Fruit fly (Drosophila melanogaster) whole organism, embryonic: ENCODE data around the gene CG2021.
A peak's percentile ranks its signal among the peaks of the same experiment; 100 is the strongest.

Experiments used
- ATbp ChIP-seq: fragments of 200-800 bp; sonication (Bioruptor generic); optimal IDR thresholded peaks from 2 replicates; lab custom pipeline; 2017; ENCODE audit warnings: missing biosample characterization, mild to moderate bottlenecking, missing genetic modification characterization, missing genetic modification reagents
- Adf1 ChIP-seq: fragments of 200-800 bp; sonication (Bioruptor generic); IDR thresholded peaks from 2 replicates; pipeline ENCODE4 v1.3.6; 2022; ENCODE audit warnings: missing biosample characterization, missing genetic modification characterization
- BtbVII ChIP-seq: fragments of 200-800 bp; sonication (Bioruptor generic); optimal IDR thresholded peaks from 3 replicates; lab custom pipeline; 2017; ENCODE audit warnings: missing biosample characterization, mild to moderate bottlenecking, missing genetic modification characterization
- CG12104 ChIP-seq: fragments of 200-800 bp; sonication (Bioruptor generic); optimal IDR thresholded peaks from 3 replicates; lab custom pipeline; 2016; ENCODE audit warnings: missing biosample characterization, missing genetic modification characterization
- CG12942 ChIP-seq: fragments of 200-800 bp; sonication (Bioruptor generic); optimal IDR thresholded peaks from 3 replicates; lab custom pipeline; 2016; ENCODE audit warnings: missing biosample characterization, missing genetic modification characterization
- CG14860 ChIP-seq: fragments of 200-800 bp; sonication (Bioruptor generic); IDR thresholded peaks from 3 replicates; pipeline ENCODE4 v1.3.6; 2022; ENCODE audit warnings: missing biosample characterization, missing genetic modification characterization; ENCODE audit not compliant: partially characterized antibody
- CG15479 ChIP-seq: fragments of 200-800 bp; sonication (Bioruptor generic); optimal IDR thresholded peaks from 3 replicates; lab custom pipeline; 2019; ENCODE audit warnings: missing biosample characterization, mild to moderate bottlenecking, missing genetic modification characterization, moderate library complexity
- CG16779 ChIP-seq: fragments of 200-800 bp; sonication (Bioruptor generic); IDR thresholded peaks from 2 replicates; pipeline ENCODE4 v1.3.6; 2022; ENCODE audit warnings: missing biosample characterization, missing genetic modification characterization
- CG18262 ChIP-seq: fragments of 200-800 bp; optimal IDR thresholded peaks from 3 replicates; lab custom pipeline; 2019; ENCODE audit warnings: missing biosample characterization, mild to moderate bottlenecking, missing genetic modification characterization, moderate library complexity
- CG2202 ChIP-seq: fragments of 200-800 bp; sonication (Bioruptor generic); optimal IDR thresholded peaks from 2 replicates; lab custom pipeline; 2018; ENCODE audit warnings: missing biosample characterization, mild to moderate bottlenecking, missing genetic modification characterization
- CG4617 ChIP-seq: fragments of 200-800 bp; sonication (Bioruptor generic); optimal IDR thresholded peaks from 3 replicates; lab custom pipeline; 2016; ENCODE audit warnings: missing biosample characterization, missing genetic modification characterization, borderline replicate concordance
- CG4730 ChIP-seq: fragments of 200-800 bp; sonication (Bioruptor generic); IDR thresholded peaks from 2 replicates; pipeline ENCODE4 v1.3.6; 2022; ENCODE audit warnings: missing biosample characterization, missing genetic modification characterization
- CG6254 ChIP-seq: fragments of 200-800 bp; sonication (Bioruptor generic); optimal IDR thresholded peaks from 3 replicates; lab custom pipeline; 2017; ENCODE audit warnings: mild to moderate bottlenecking, missing biosample characterization, missing genetic modification reagents, missing genetic modification characterization
- CG6683 ChIP-seq: fragments of 200-800 bp; sonication (Bioruptor generic); optimal IDR thresholded peaks from 2 replicates; lab custom pipeline; 2017; ENCODE audit warnings: missing biosample characterization, mild to moderate bottlenecking, missing genetic modification characterization, missing genetic modification reagents
- CG6854 ChIP-seq: fragments of 200-800 bp; sonication (Bioruptor generic); optimal IDR thresholded peaks from 3 replicates; lab custom pipeline; 2017; ENCODE audit warnings: missing biosample characterization, mild to moderate bottlenecking, missing genetic modification characterization
- CG8290 ChIP-seq, 3 experiments: fragments of 200-800 bp; sonication (Bioruptor generic); optimal IDR thresholded peaks; 2 replicates each; lab custom pipeline; 2016 to 2019; ENCODE audit warnings: missing biosample characterization in 3 of 3, missing genetic modification characterization in 3 of 3, mild to moderate bottlenecking in 2 of 3, moderate library complexity in 1 of 3
- HmgD ChIP-seq: fragments of 200-800 bp; sonication (Bioruptor generic); optimal IDR thresholded peaks from 3 replicates; lab custom pipeline; 2016; ENCODE audit warnings: missing biosample characterization, missing genetic modification characterization
- Hr51 ChIP-seq, 2 experiments: fragments of 200-800 bp; sonication (Bioruptor generic); optimal IDR thresholded peaks; 2 replicates in 1 of 2; 3 replicates in 1 of 2; lab custom pipeline; 2016 to 2018; ENCODE audit warnings: missing biosample characterization in 2 of 2, missing genetic modification characterization in 2 of 2, mild to moderate bottlenecking in 1 of 2, moderate library complexity in 1 of 2
- Jarid2 ChIP-seq: fragments of 200-800 bp; sonication (Bioruptor generic); optimal IDR thresholded peaks from 3 replicates; lab custom pipeline; 2017; ENCODE audit warnings: mild to moderate bottlenecking, missing biosample characterization, missing genetic modification reagents, missing genetic modification characterization
- NFAT ChIP-seq: fragments of 200-800 bp; sonication (Bioruptor generic); IDR thresholded peaks from 2 replicates; pipeline ENCODE4 v1.3.6; 2022; ENCODE audit warnings: missing biosample characterization, missing genetic modification characterization
- Nf-YC ChIP-seq: fragments of 200-800 bp; optimal IDR thresholded peaks from 3 replicates; lab custom pipeline; 2019; ENCODE audit warnings: missing biosample characterization, mild to moderate bottlenecking, missing genetic modification characterization, moderate library complexity
- Six4 ChIP-seq: fragments of 200-800 bp; sonication (Bioruptor generic); optimal IDR thresholded peaks from 2 replicates; lab custom pipeline; 2016; ENCODE audit warnings: missing biosample characterization, missing genetic modification characterization
- Xrp1 ChIP-seq: fragments of 200-800 bp; sonication (Bioruptor generic); IDR thresholded peaks from 2 replicates; pipeline ENCODE4 v1.3.6; 2022; ENCODE audit warnings: missing biosample characterization, missing genetic modification characterization
- amos ChIP-seq: fragments of 200-800 bp; sonication (Bioruptor generic); IDR thresholded peaks from 2 replicates; pipeline ENCODE4 v1.3.6; 2022; ENCODE audit warnings: missing biosample characterization, missing genetic modification characterization; ENCODE audit not compliant: partially characterized antibody
- bcd ChIP-seq: fragments of 200-800 bp; sonication (Bioruptor generic); optimal IDR thresholded peaks from 2 replicates; lab custom pipeline; 2017; ENCODE audit warnings: missing biosample characterization, mild to moderate bottlenecking, missing genetic modification characterization
- cato ChIP-seq: fragments of 200-800 bp; sonication (Bioruptor generic); optimal IDR thresholded peaks from 2 replicates; lab custom pipeline; 2016; ENCODE audit warnings: missing biosample characterization, missing genetic modification characterization, borderline replicate concordance
- cwo ChIP-seq: fragments of 200-800 bp; sonication (Bioruptor generic); optimal IDR thresholded peaks from 3 replicates; lab custom pipeline; 2017; ENCODE audit warnings: missing biosample characterization, missing genetic modification characterization, mild to moderate bottlenecking, moderate library complexity, missing genetic modification reagents
- dimm ChIP-seq: fragments of 200-800 bp; sonication (Bioruptor generic); IDR thresholded peaks from 2 replicates; pipeline ENCODE4 v1.3.6; 2022; ENCODE audit warnings: missing biosample characterization, missing genetic modification characterization
- dmrt11E ChIP-seq: fragments of 200-800 bp; sonication (Bioruptor generic); optimal IDR thresholded peaks from 3 replicates; lab custom pipeline; 2018; ENCODE audit warnings: missing biosample characterization, mild to moderate bottlenecking, missing genetic modification characterization, moderate library complexity
- exex ChIP-seq: fragments of 200-800 bp; sonication (Bioruptor generic); optimal IDR thresholded peaks from 4 replicates; lab custom pipeline; 2018; ENCODE audit warnings: missing biosample characterization, mild to moderate bottlenecking, missing genetic modification characterization, moderate library complexity
- ftz-f1 ChIP-seq: fragments of 200-800 bp; sonication (Bioruptor generic); optimal IDR thresholded peaks from 2 replicates; lab custom pipeline; 2016; ENCODE audit warnings: missing biosample characterization, missing genetic modification characterization
- gcm ChIP-seq: fragments of 200-800 bp; sonication (Bioruptor generic); optimal IDR thresholded peaks from 2 replicates; lab custom pipeline; 2019; ENCODE audit warnings: missing biosample characterization, mild to moderate bottlenecking, missing genetic modification characterization, moderate library complexity
- grn ChIP-seq: fragments of 200-800 bp; sonication (Bioruptor generic); optimal IDR thresholded peaks from 3 replicates; lab custom pipeline; 2017; ENCODE audit warnings: missing biosample characterization, missing genetic modification characterization
- ham ChIP-seq: fragments of 200-800 bp; sonication (Bioruptor generic); IDR thresholded peaks from 2 replicates; pipeline ENCODE4 v1.3.6; 2022; ENCODE audit warnings: missing biosample characterization, missing genetic modification characterization
- hkb ChIP-seq, 2 experiments: fragments of 200-800 bp in 1 of 2; fragments of >200 bp in 1 of 2; sonication (Bioruptor generic) in 1 of 2; IDR thresholded peaks in 1 of 2; optimal IDR thresholded peaks in 1 of 2; 2 replicates each; pipeline versions ENCODE4 v1.3.6 to Lab custom; 2017 to 2022; ENCODE audit warnings: missing biosample characterization in 1 of 2, missing genetic modification characterization in 1 of 2
- jing ChIP-seq: fragments of 200-800 bp; sonication (Bioruptor generic); optimal IDR thresholded peaks from 2 replicates; lab custom pipeline; 2018; ENCODE audit warnings: missing biosample characterization, mild to moderate bottlenecking, missing genetic modification characterization
- pnt ChIP-seq: fragments of 200-800 bp; sonication (Bioruptor generic); optimal IDR thresholded peaks from 3 replicates; lab custom pipeline; 2016; ENCODE audit warnings: missing biosample characterization, missing genetic modification characterization
- row ChIP-seq: fragments of 200-800 bp; sonication (Bioruptor generic); IDR thresholded peaks from 3 replicates; pipeline ENCODE4 v1.3.6; 2022; ENCODE audit warnings: missing biosample characterization, missing genetic modification characterization
- salm ChIP-seq: fragments of 200-800 bp; sonication (Bioruptor generic); optimal IDR thresholded peaks from 2 replicates; lab custom pipeline; 2018; ENCODE audit warnings: missing biosample characterization, mild to moderate bottlenecking, missing genetic modification characterization
- sd ChIP-seq: fragments of 200-800 bp; sonication (Bioruptor generic); optimal IDR thresholded peaks from 3 replicates; lab custom pipeline; 2018; ENCODE audit warnings: missing biosample characterization, mild to moderate bottlenecking, missing genetic modification characterization, moderate library complexity
- sens ChIP-seq: fragments of 200-800 bp; sonication (Bioruptor generic); peaks from one replicate; lab custom pipeline; 2016; ENCODE audit warnings: missing biosample characterization, missing genetic modification characterization
- sna ChIP-seq: fragments of 200-800 bp; sonication (Bioruptor generic); IDR thresholded peaks from 2 replicates; pipeline ENCODE4 v1.3.6; 2022; ENCODE audit warnings: missing biosample characterization, missing genetic modification characterization; ENCODE audit not compliant: partially characterized antibody
- tio ChIP-seq: fragments of 200-800 bp; sonication (Bioruptor generic); optimal IDR thresholded peaks from 2 replicates; lab custom pipeline; 2017; ENCODE audit warnings: missing biosample characterization, missing genetic modification characterization, inconsistent platforms
- ttk ChIP-seq: fragments of 200-800 bp; sonication (Bioruptor generic); IDR thresholded peaks from 2 replicates; pipeline ENCODE4 v2.1.2; 2022; ENCODE audit warnings: missing biosample characterization, missing genetic modification characterization
- usp ChIP-seq: fragments of >200 bp; optimal IDR thresholded peaks from 2 replicates; lab custom pipeline; 2017; ENCODE audit warnings: missing biosample characterization, missing genetic modification characterization

The CG2021 gene

DNA sequence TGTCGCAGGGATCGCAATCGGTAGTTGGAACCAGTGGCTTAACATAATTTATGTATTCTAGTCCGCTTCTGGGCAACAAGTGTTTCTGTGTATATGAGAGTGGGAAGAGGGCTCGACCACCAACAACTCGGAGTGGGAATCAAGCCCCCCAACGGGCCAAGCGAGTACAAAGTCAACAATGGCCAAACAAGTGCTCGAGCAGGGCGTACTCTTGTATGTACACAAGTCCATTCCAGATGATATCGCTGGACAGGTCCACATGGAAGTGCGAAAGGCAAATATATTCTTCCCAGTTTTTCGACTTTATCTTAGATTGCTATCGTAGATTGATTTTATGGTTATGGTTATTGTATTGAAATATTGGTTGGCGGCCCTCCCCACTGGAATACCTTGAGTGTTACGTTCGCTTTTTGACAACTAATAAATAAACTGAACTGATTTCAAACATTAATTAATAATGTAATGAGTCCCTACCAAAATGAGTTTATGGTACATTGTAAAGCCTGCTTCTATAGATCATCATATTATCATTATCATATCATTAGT lies 34.6 kb downstream of the CG2021 start (continued):
- peak; percentile 51 for TF ChIP-seq CG2202 (tag; lab: Kevin White, UChicago)
- TF ChIP-seq Six4 (GFP tag; lab: Kevin White, UChicago) = no peak
- no peak for TF ChIP-seq CG4617 (GFP tag; lab: Kevin White, UChicago)
- TF ChIP-seq hkb (optimal IDR thresholded peaks at IDR 0.05; lab: Kevin White, UChicago) = no peak
- no peak for TF ChIP-seq hkb (GFP tag; IDR thresholded peaks at IDR 0.05; lab: Robert Waterston, UW)
- peak; percentile 28 for TF ChIP-seq CG12104 (GFP tag; lab: Kevin White, UChicago)
- no peak for TF ChIP-seq CG4730 (GFP tag; lab: Robert Waterston, UW)
- TF ChIP-seq CG18262 = peak; percentile 14
- no peak for TF ChIP-seq HmgD (GFP tag; lab: Kevin White, UChicago)
- no peak for TF ChIP-seq Nf-YC (tag; lab: Kevin White, UChicago)
- peak; percentile 16 for TF ChIP-seq tio (GFP tag; lab: Kevin White, UChicago)

DNA sequence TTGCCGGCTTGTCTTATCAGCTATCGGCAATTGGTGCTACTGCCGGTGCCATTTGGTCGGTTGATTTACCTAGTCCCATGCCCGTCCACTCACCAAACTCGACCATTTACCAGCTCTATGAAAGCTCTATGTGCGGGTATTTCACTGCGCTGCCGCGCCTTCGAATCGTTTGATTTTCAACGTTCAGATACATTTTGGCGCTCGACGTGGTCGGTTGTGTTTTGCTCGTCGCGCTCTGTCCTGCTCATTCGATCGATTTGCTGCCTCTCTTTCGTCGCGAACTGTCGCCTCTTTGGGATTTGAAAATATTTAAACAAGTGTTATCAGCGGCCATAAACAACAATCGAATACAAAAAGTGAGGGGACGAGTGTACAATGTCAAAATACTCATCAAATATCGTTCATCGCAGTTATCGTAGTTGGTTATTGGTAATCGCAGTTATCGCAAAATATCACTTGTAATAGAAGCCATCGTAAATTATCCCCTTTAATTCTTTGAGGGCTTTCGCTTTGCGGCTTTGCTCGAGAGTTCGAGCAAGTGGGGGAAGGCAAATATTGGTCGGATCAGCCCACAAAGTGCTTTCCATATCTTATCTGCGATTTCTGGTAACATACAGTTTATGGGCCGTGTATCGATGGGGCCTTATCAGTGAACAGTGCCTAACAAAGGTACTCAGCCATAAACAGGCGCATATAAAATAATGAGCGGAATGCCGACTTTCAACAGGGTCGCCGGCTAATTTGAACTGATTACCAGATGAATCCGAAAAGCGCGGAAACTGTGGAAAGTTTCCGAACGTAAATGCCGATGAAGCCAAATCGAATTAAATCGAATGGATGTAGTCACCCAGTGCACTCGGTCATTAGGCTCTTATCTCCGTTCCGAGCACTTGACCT lies 35.3 kb downstream of the CG2021 start:
- TF ChIP-seq CG8290 (GFP tag; optimal IDR thresholded peaks at IDR 0.05; lab: Kevin White, UChicago) = no peak
- TF ChIP-seq CG8290 (tag; optimal IDR thresholded peaks at IDR 0.05; lab: Kevin White, UChicago) = peak in 1 of 2 experiments; percentile 30
- no peak for TF ChIP-seq jing (GFP tag; lab: Kevin White, UChicago)
- TF ChIP-seq dmrt11E (tag; lab: Kevin White, UChicago) = no peak
- no peak for TF ChIP-seq cato
- TF ChIP-seq sens (GFP tag; lab: Kevin White, UChicago) = peak; percentile 86
- no peak for TF ChIP-seq CG15479 (GFP tag; lab: Kevin White, UChicago)
- TF ChIP-seq Hr51 (GFP tag; optimal IDR thresholded peaks at IDR 0.05; lab: Kevin White, UChicago) = no peak
- TF ChIP-seq bcd (GFP tag; lab: Kevin White, UChicago) = no peak
- TF ChIP-seq CG6854 (GFP tag; lab: Kevin White, UChicago) = peak; percentile 29
- TF ChIP-seq salm (tag; lab: Kevin White, UChicago) = peak; percentile 56
- TF ChIP-seq exex (tag; lab: Kevin White, UChicago) = peak; percentile 98
- TF ChIP-seq ham = no peak
- TF ChIP-seq BtbVII (GFP tag; lab: Kevin White, UChicago) = peak; percentile 9
- TF ChIP-seq gcm (GFP tag; lab: Kevin White, UChicago) = no peak
- TF ChIP-seq row (GFP tag; lab: Robert Waterston, UW) = peak; percentile 59
- peak; percentile 49; the same call in 1 of the 2 replicates for TF ChIP-seq NFAT (GFP tag; lab: Robert Waterston, UW)
- no peak for TF ChIP-seq dimm
- TF ChIP-seq Jarid2 (GFP tag; lab: Kevin White, UChicago) = peak; percentile 52
- no peak for TF ChIP-seq CG14860 (GFP tag; lab: Robert Waterston, UW)
- TF ChIP-seq sna = 0 out of 2 replicates have a peak, but pooled peaks have one; percentile 22
- TF ChIP-seq CG16779 (GFP tag; lab: Robert Waterston, UW) = 0 out of 2 replicates have a peak, but pooled peaks have one; percentile 53
- peak; percentile 19 for TF ChIP-seq cwo
- peak; percentile 73 for TF ChIP-seq grn (GFP tag; lab: Kevin White, UChicago)
- no peak for TF ChIP-seq CG12942 (GFP tag; lab: Kevin White, UChicago)
- peak; percentile 30 for TF ChIP-seq sd (tag; lab: Kevin White, UChicago)
- peak; percentile 36; the same call in 1 of the 2 replicates for TF ChIP-seq amos (GFP tag; lab: Robert Waterston, UW)
- TF ChIP-seq Xrp1 = no peak
- no peak for TF ChIP-seq ATbp (GFP tag; lab: Kevin White, UChicago)
- no peak for TF ChIP-seq ttk
- peak; percentile 39 for TF ChIP-seq CG6254 (GFP tag; lab: Kevin White, UChicago)
- no peak for TF ChIP-seq pnt (GFP tag; lab: Kevin White, UChicago)
- TF ChIP-seq CG6683 (GFP tag; lab: Kevin White, UChicago) = no peak
- peak; percentile 63 for TF ChIP-seq Nf-YC (tag; lab: Kevin White, UChicago)
- no peak for TF ChIP-seq usp (GFP tag; lab: Kevin White, UChicago)
- peak; percentile 43; the same call in 1 of the 2 replicates for TF ChIP-seq Adf1 (GFP tag; lab: Robert Waterston, UW)
- TF ChIP-seq ftz-f1 = peak; percentile 5
